Fruit fly (Drosophila melanogaster) whole organism, prepupa: Measurements from ENCODE around the gene CG31810.

Experiments used
- Blimp-1 ChIP-seq: fragments of 200-800 bp; sonication (Bioruptor generic); optimal IDR thresholded peaks from 3 replicates; lab custom pipeline; 2017; ENCODE audit warnings: missing biosample characterization, missing genetic modification characterization, mild to moderate bottlenecking, moderate library complexity, missing genetic modification reagents
- CG11294 ChIP-seq: fragments of 200-800 bp; sonication (Bioruptor generic); IDR thresholded peaks from 2 replicates; pipeline ENCODE4 v1.3.6; 2022; ENCODE audit warnings: missing biosample characterization, missing genetic modification characterization
- CG11902 ChIP-seq: fragments of 200-800 bp; sonication (Bioruptor generic); optimal IDR thresholded peaks from 3 replicates; lab custom pipeline; 2016; ENCODE audit warnings: missing biosample characterization, missing genetic modification characterization
- CG15336 ChIP-seq: fragments of 200-800 bp; sonication (Bioruptor generic); IDR thresholded peaks from 2 replicates; pipeline ENCODE4 v1.3.6; 2022; ENCODE audit warnings: missing biosample characterization, missing genetic modification characterization
- CG1621 ChIP-seq: fragments of 200-800 bp; sonication (Bioruptor generic); optimal IDR thresholded peaks from 3 replicates; lab custom pipeline; 2018; ENCODE audit warnings: missing biosample characterization, mild to moderate bottlenecking, missing genetic modification characterization
- CG16779 ChIP-seq: fragments of 200-800 bp; sonication (Bioruptor generic); optimal IDR thresholded peaks from 3 replicates; lab custom pipeline; 2017; ENCODE audit warnings: missing biosample characterization, mild to moderate bottlenecking, missing genetic modification characterization
- CG3032 ChIP-seq: fragments of 200-800 bp; optimal IDR thresholded peaks from 2 replicates; lab custom pipeline; 2019; ENCODE audit warnings: missing biosample characterization, mild to moderate bottlenecking, missing genetic modification characterization, moderate library complexity
- CG31627 ChIP-seq: fragments of 200-800 bp; sonication (Bioruptor generic); optimal IDR thresholded peaks from 3 replicates; lab custom pipeline; 2016; ENCODE audit warnings: missing biosample characterization, missing genetic modification characterization
- CG32006 ChIP-seq: fragments of 200-800 bp; sonication (Bioruptor generic); optimal IDR thresholded peaks from 3 replicates; lab custom pipeline; 2017; ENCODE audit warnings: missing biosample characterization, mild to moderate bottlenecking, missing genetic modification characterization
- CG34406 ChIP-seq: fragments of 200-800 bp; sonication (Bioruptor generic); optimal IDR thresholded peaks from 3 replicates; lab custom pipeline; 2016; ENCODE audit warnings: missing biosample characterization, missing genetic modification characterization
- CG4318 ChIP-seq: fragments of 200-800 bp; sonication (Bioruptor generic); optimal IDR thresholded peaks from 3 replicates; lab custom pipeline; 2017; ENCODE audit warnings: missing biosample characterization, mild to moderate bottlenecking, missing genetic modification characterization
- CG6163 ChIP-seq: fragments of 200-800 bp; sonication (Bioruptor generic); IDR thresholded peaks from 3 replicates; pipeline ENCODE4 v1.3.6; 2022; ENCODE audit warnings: missing biosample characterization, missing genetic modification characterization
- CG6276 ChIP-seq: fragments of 200-800 bp; sonication (Bioruptor generic); optimal IDR thresholded peaks from 2 replicates; lab custom pipeline; 2017; ENCODE audit warnings: missing biosample characterization, mild to moderate bottlenecking, missing genetic modification characterization
- CG6792 ChIP-seq: fragments of 200-800 bp; sonication (Bioruptor generic); optimal IDR thresholded peaks from 3 replicates; lab custom pipeline; 2016; ENCODE audit warnings: missing biosample characterization, missing genetic modification characterization
- CG6854 ChIP-seq: fragments of 200-800 bp; sonication (Bioruptor generic); optimal IDR thresholded peaks from 2 replicates; lab custom pipeline; 2017; ENCODE audit warnings: missing biosample characterization, mild to moderate bottlenecking, missing genetic modification characterization
- CG7368 ChIP-seq: fragments of 200-800 bp; sonication (Bioruptor generic); optimal IDR thresholded peaks from 3 replicates; lab custom pipeline; 2016; ENCODE audit warnings: missing biosample characterization, missing genetic modification characterization
- CG8119 ChIP-seq: fragments of 200-800 bp; sonication (Bioruptor generic); IDR thresholded peaks from 3 replicates; pipeline ENCODE4 v1.3.6; 2022; ENCODE audit warnings: missing biosample characterization, missing genetic modification characterization
- CG8319 ChIP-seq: fragments of 200-800 bp; sonication (Bioruptor generic); optimal IDR thresholded peaks from 3 replicates; lab custom pipeline; 2016; ENCODE audit warnings: missing biosample characterization, missing genetic modification characterization
- CG8632 ChIP-seq: fragments of 200-800 bp; sonication (Bioruptor generic); optimal IDR thresholded peaks from 3 replicates; lab custom pipeline; 2016; ENCODE audit warnings: missing biosample characterization, missing genetic modification characterization
- CG9139 ChIP-seq: fragments of 200-800 bp; sonication (Bioruptor generic); optimal IDR thresholded peaks from 3 replicates; lab custom pipeline; 2017; ENCODE audit warnings: missing biosample characterization, mild to moderate bottlenecking, missing genetic modification characterization
- Eip78C ChIP-seq: fragments of 200-800 bp; sonication (Bioruptor generic); peaks from one replicate; lab custom pipeline; 2016; ENCODE audit warnings: missing biosample characterization, missing genetic modification characterization
- Eip93F ChIP-seq: fragments of 200-800 bp; sonication (Bioruptor generic); optimal IDR thresholded peaks from 2 replicates; lab custom pipeline; 2016; ENCODE audit warnings: missing biosample characterization, mild to moderate bottlenecking, missing genetic modification characterization
- Ets21C ChIP-seq: fragments of 200-800 bp; sonication (Bioruptor generic); optimal IDR thresholded peaks from 3 replicates; lab custom pipeline; 2016; ENCODE audit warnings: missing biosample characterization, missing genetic modification characterization
- Gug ChIP-seq: fragments of 200-800 bp; sonication (Bioruptor generic); IDR thresholded peaks from 2 replicates; pipeline ENCODE4 v1.3.6; 2022; ENCODE audit warnings: missing biosample characterization, missing genetic modification characterization
- Hr38 ChIP-seq: sonication (Bioruptor generic); optimal IDR thresholded peaks from 2 replicates; lab custom pipeline; 2016; ENCODE audit warnings: missing biosample characterization, missing genetic modification characterization
- Hr39 ChIP-seq: fragments of 200-800 bp; sonication (Bioruptor generic); optimal IDR thresholded peaks from 2 replicates; lab custom pipeline; 2016; ENCODE audit warnings: missing biosample characterization, missing genetic modification characterization
- Hr4 ChIP-seq: fragments of 200-800 bp; sonication (Bioruptor generic); optimal IDR thresholded peaks from 3 replicates; lab custom pipeline; 2016; ENCODE audit warnings: missing biosample characterization, missing genetic modification characterization
- Met ChIP-seq: fragments of 200-800 bp; sonication (Bioruptor generic); optimal IDR thresholded peaks from 3 replicates; lab custom pipeline; 2016; ENCODE audit warnings: missing biosample characterization, missing genetic modification characterization
- OdsH ChIP-seq: fragments of 200-800 bp; sonication (Bioruptor generic); optimal IDR thresholded peaks from 3 replicates; lab custom pipeline; 2016; ENCODE audit warnings: missing biosample characterization, missing genetic modification characterization
- Smox ChIP-seq: fragments of 200-800 bp; sonication (Bioruptor generic); optimal IDR thresholded peaks from 3 replicates; lab custom pipeline; 2016; ENCODE audit warnings: missing biosample characterization, missing genetic modification characterization
- Sox102F ChIP-seq: fragments of 200-800 bp; sonication (Bioruptor generic); optimal IDR thresholded peaks from 2 replicates; lab custom pipeline; 2016; ENCODE audit warnings: missing biosample characterization, mild to moderate bottlenecking, missing genetic modification characterization
- acj6 ChIP-seq: fragments of 200-800 bp; sonication (Bioruptor generic); optimal IDR thresholded peaks from 3 replicates; lab custom pipeline; 2016; ENCODE audit warnings: missing biosample characterization, missing genetic modification characterization
- cyc ChIP-seq: fragments of 200-800 bp; sonication (Bioruptor generic); optimal IDR thresholded peaks from 3 replicates; lab custom pipeline; 2016; ENCODE audit warnings: missing biosample characterization, missing genetic modification characterization
- dac ChIP-seq: fragments of 200-800 bp; sonication (Bioruptor generic); optimal IDR thresholded peaks from 2 replicates; lab custom pipeline; 2017; ENCODE audit warnings: missing biosample characterization, mild to moderate bottlenecking, missing genetic modification characterization
- eg ChIP-seq: fragments of 200-800 bp; sonication (Bioruptor generic); IDR thresholded peaks from 3 replicates; pipeline ENCODE4 v1.3.6; 2022; ENCODE audit warnings: missing biosample characterization, missing genetic modification characterization
- esn ChIP-seq: fragments of 200-800 bp; sonication (Bioruptor generic); optimal IDR thresholded peaks from 2 replicates; lab custom pipeline; 2016; ENCODE audit warnings: missing biosample characterization, mild to moderate bottlenecking, missing genetic modification characterization, moderate library complexity
- fd59A ChIP-seq: fragments of 200-800 bp; sonication (Bioruptor generic); optimal IDR thresholded peaks from 2 replicates; lab custom pipeline; 2017; ENCODE audit warnings: missing biosample characterization, mild to moderate bottlenecking, missing genetic modification characterization, missing genetic modification reagents
- fd85E ChIP-seq: fragments of 200-800 bp; sonication (Bioruptor generic); optimal IDR thresholded peaks from 3 replicates; lab custom pipeline; 2016; ENCODE audit warnings: missing biosample characterization, missing genetic modification characterization
- fkh ChIP-seq: fragments of 200-800 bp; sonication (Bioruptor generic); optimal IDR thresholded peaks from 3 replicates; lab custom pipeline; 2017; ENCODE audit warnings: missing biosample characterization, mild to moderate bottlenecking, missing genetic modification characterization, moderate library complexity
- net ChIP-seq: fragments of 200-800 bp; sonication (Bioruptor generic); optimal IDR thresholded peaks from 3 replicates; lab custom pipeline; 2016; ENCODE audit warnings: missing biosample characterization, missing genetic modification characterization
- pdm3 ChIP-seq: fragments of 200-800 bp; sonication (Bioruptor generic); optimal IDR thresholded peaks from 3 replicates; lab custom pipeline; 2016; ENCODE audit warnings: missing biosample characterization, missing genetic modification characterization
- salr ChIP-seq, 2 experiments: fragments of 200-800 bp; sonication (Bioruptor generic); optimal IDR thresholded peaks; 3 replicates each; lab custom pipeline; 2016 to 2018; ENCODE audit warnings: missing biosample characterization in 2 of 2, missing genetic modification characterization in 2 of 2, mild to moderate bottlenecking in 1 of 2
- spab ChIP-seq: fragments of 200-800 bp; sonication (Bioruptor generic); optimal IDR thresholded peaks from 2 replicates; lab custom pipeline; 2017; ENCODE audit warnings: missing biosample characterization, mild to moderate bottlenecking, missing genetic modification characterization, missing genetic modification reagents
- ss ChIP-seq, 2 experiments: fragments of 200-800 bp; sonication (Bioruptor generic); optimal IDR thresholded peaks; 2 replicates in 1 of 2; 3 replicates in 1 of 2; lab custom pipeline; 2017 to 2018; ENCODE audit warnings: mild to moderate bottlenecking in 2 of 2, missing biosample characterization in 2 of 2, missing genetic modification characterization in 2 of 2, moderate library complexity in 1 of 2
- svp ChIP-seq: fragments of 200-800 bp; sonication (Bioruptor generic); peaks from one replicate; lab custom pipeline; 2016; ENCODE audit warnings: missing biosample characterization, missing genetic modification characterization
- topi ChIP-seq: fragments of 200-800 bp; sonication (Bioruptor generic); optimal IDR thresholded peaks from 3 replicates; lab custom pipeline; 2016; ENCODE audit warnings: missing biosample characterization, missing genetic modification characterization
- vri ChIP-seq: fragments of 200-800 bp; sonication (Bioruptor generic); optimal IDR thresholded peaks from 3 replicates; lab custom pipeline; 2016; ENCODE audit warnings: missing biosample characterization, mild to moderate bottlenecking, missing genetic modification characterization

CG31810 gene

dm6 chr2L:16888574-16889376, 36.6 kb upstream of the CG31810 start (continued):
- TF ChIP-seq CG16779 (no peak), topi (no peak)

dm6 chr2L:16887660-16888573, 35.7 kb upstream of the CG31810 start, which contains the start of the genes osi and tweek:
osi (minus strand) TSS chr2L:16887966.
tweek (plus strand) TSS chr2L:16888490.
- no peak for TF ChIP-seq CG11294 (GFP tag; lab: Robert Waterston, UW)
- peak; percentile 48 for TF ChIP-seq OdsH (GFP tag; lab: Kevin White, UChicago)
- TF ChIP-seq CG9139 (GFP tag; lab: Kevin White, UChicago), result no peak
- peak; percentile 21 for TF ChIP-seq dac (GFP tag; lab: Kevin White, UChicago)
- TF ChIP-seq Gug (GFP tag; lab: Robert Waterston, UW), result no peak
- no peak for TF ChIP-seq ss (GFP tag; optimal IDR thresholded peaks at IDR 0.05; lab: Kevin White, UChicago)
- peak; percentile 58 for TF ChIP-seq topi
- TF ChIP-seq CG16779, result no peak
- TF ChIP-seq vri (GFP tag; lab: Kevin White, UChicago), result peak; percentile 72
- peak; percentile 42 for TF ChIP-seq Ets21C (GFP tag; lab: Kevin White, UChicago)
- no peak; the same call in 2 of the 3 replicates for TF ChIP-seq eg (GFP tag; lab: Robert Waterston, UW)
- no peak for TF ChIP-seq Eip93F (GFP tag; lab: Kevin White, UChicago)
- TF ChIP-seq fkh (GFP tag; lab: Kevin White, UChicago), result peak; percentile 4
- no peak for TF ChIP-seq Smox (GFP tag; lab: Kevin White, UChicago)
- TF ChIP-seq CG6163 (GFP tag; lab: Robert Waterston, UW), result peak; percentile 36; the same call in 1 of the 3 replicates
- TF ChIP-seq CG8119 (GFP tag; lab: Robert Waterston, UW), result no peak
- TF ChIP-seq Sox102F, result peak; percentile 29
- TF ChIP-seq CG7368 (GFP tag; lab: Kevin White, UChicago), result no peak
- TF ChIP-seq CG11902 (GFP tag; lab: Kevin White, UChicago), result no peak
- no peak for TF ChIP-seq net (GFP tag; lab: Kevin White, UChicago)
- TF ChIP-seq CG6276 (GFP tag; lab: Kevin White, UChicago), result no peak
- peak; percentile 84 for TF ChIP-seq Eip78C
- peak; percentile 29 for TF ChIP-seq CG34406 (GFP tag; lab: Kevin White, UChicago)
- peak; percentile 59 for TF ChIP-seq Hr39 (GFP tag; lab: Kevin White, UChicago)
- TF ChIP-seq CG1621 (tag; lab: Kevin White, UChicago), result no peak
- TF ChIP-seq pdm3 (GFP tag; lab: Kevin White, UChicago), result no peak
- peak; percentile 54 for TF ChIP-seq cyc (GFP tag; lab: Kevin White, UChicago)
- peak; percentile 0 for TF ChIP-seq CG6792 (GFP tag; lab: Kevin White, UChicago)
- no peak for TF ChIP-seq fd85E
- peak; percentile 75 for TF ChIP-seq CG32006
- TF ChIP-seq salr (GFP tag; optimal IDR thresholded peaks at IDR 0.05; lab: Kevin White, UChicago), result no peak
- TF ChIP-seq Hr4, result peak; percentile 61
- no peak for TF ChIP-seq Hr38 (GFP tag; lab: Kevin White, UChicago)
- TF ChIP-seq svp (GFP tag; lab: Kevin White, UChicago), result peak; percentile 75
- TF ChIP-seq CG8632 (GFP tag; lab: Kevin White, UChicago), result peak; percentile 31
- no peak for TF ChIP-seq CG4318 (GFP tag; lab: Kevin White, UChicago)
- TF ChIP-seq Blimp-1 (GFP tag; lab: Kevin White, UChicago), result no peak
- TF ChIP-seq esn (GFP tag; lab: Kevin White, UChicago), result peak; percentile 70
- TF ChIP-seq CG6854, result no peak
- no peak for TF ChIP-seq spab
- peak; percentile 37 for TF ChIP-seq Met (GFP tag; lab: Kevin White, UChicago)
- TF ChIP-seq acj6 (GFP tag; lab: Kevin White, UChicago), result peak; percentile 67
- no peak for TF ChIP-seq CG15336
- no peak for TF ChIP-seq fd59A (GFP tag; lab: Kevin White, UChicago)
- TF ChIP-seq CG8319 (GFP tag; lab: Kevin White, UChicago), result no peak
- TF ChIP-seq CG31627 (GFP tag; lab: Kevin White, UChicago), result peak; percentile 72
- peak; percentile 29 for TF ChIP-seq CG3032 (tag; lab: Kevin White, UChicago)
